Worm (Caenorhabditis elegans) whole organism, young adult: ENCODE results near the gene usp-33.

Experiments
- B0019.2 ChIP-seq: fragments of 200-800 bp; sonication (Bioruptor generic); conservative IDR thresholded peaks from 2 replicates; pipeline ENCODE4 v1.3.6; 2022; ENCODE audit warnings: missing genetic modification reagents, missing genetic modification characterization, missing compliant biosample characterization
- B0035.1 ChIP-seq: sonication (generic microtip); optimal IDR thresholded peaks from 2 replicates; lab custom pipeline; 2016; ENCODE audit warnings: missing genetic modification characterization, mild to moderate bottlenecking, missing compliant biosample characterization, missing genotype, missing genetic modification reagents
- B0261.1 ChIP-seq: sonication (generic microtip); optimal IDR thresholded peaks from 2 replicates; lab custom pipeline; 2016; ENCODE audit warnings: mild to moderate bottlenecking, missing genetic modification characterization, moderate library complexity, missing compliant biosample characterization
- C06A6.2 ChIP-seq: fragments of 200-800 bp; sonication (Bioruptor generic); conservative IDR thresholded peaks from 2 replicates; pipeline ENCODE4 v1.3.6; 2022; ENCODE audit warnings: missing genetic modification characterization, missing compliant biosample characterization
- F10E7.11 ChIP-seq: sonication (generic microtip); optimal IDR thresholded peaks from 2 replicates; lab custom pipeline; 2017; ENCODE audit warnings: mild to moderate bottlenecking, missing genetic modification characterization, moderate library complexity, missing compliant biosample characterization
- F33H1.4 ChIP-seq: fragments of 200-800 bp; sonication (Bioruptor generic); IDR thresholded peaks from 2 replicates; pipeline ENCODE4 v1.3.6; 2022; ENCODE audit warnings: missing genetic modification reagents, missing genetic modification characterization, missing compliant biosample characterization
- F39B2.1 ChIP-seq: fragments of 200-800 bp; sonication (Bioruptor generic); IDR thresholded peaks from 2 replicates; pipeline ENCODE4 v1.3.6; 2022; ENCODE audit warnings: missing genetic modification reagents, missing genetic modification characterization, missing compliant biosample characterization
- F49E8.2 ChIP-seq: sonication (generic microtip); optimal IDR thresholded peaks from 3 replicates; lab custom pipeline; 2017; ENCODE audit warnings: missing genetic modification characterization, mild to moderate bottlenecking, missing compliant biosample characterization, antibody characterized with exemption, moderate library complexity; ENCODE audit not compliant: insufficient read depth
- K12H6.12 ChIP-seq: fragments of 200-800 bp; sonication (Bioruptor generic); optimal IDR thresholded peaks from 2 replicates; lab custom pipeline; 2018; ENCODE audit warnings: mild to moderate bottlenecking, missing genetic modification characterization, missing compliant biosample characterization
- Y53G8AR.9 ChIP-seq: fragments of 200-800 bp; sonication (Bioruptor generic); conservative IDR thresholded peaks from 2 replicates; pipeline ENCODE4 v1.3.6; 2022; ENCODE audit warnings: missing genetic modification reagents, missing genetic modification characterization, missing compliant biosample characterization
- Y56A3A.18 ChIP-seq: fragments of 200-800 bp; sonication (Bioruptor generic); IDR thresholded peaks from 2 replicates; pipeline ENCODE4 v1.3.6; 2022; ENCODE audit warnings: missing genetic modification reagents, missing genetic modification characterization, missing compliant biosample characterization
- akir-1 ChIP-seq: fragments of 200-800 bp; sonication (Bioruptor generic); optimal IDR thresholded peaks from 2 replicates; lab custom pipeline; 2018; ENCODE audit warnings: mild to moderate bottlenecking, missing genetic modification characterization, moderate library complexity, missing compliant biosample characterization
- aptf-2 ChIP-seq: fragments of 200-800 bp; sonication (Bioruptor generic); conservative IDR thresholded peaks from 2 replicates; pipeline ENCODE4 v1.3.6; 2022; ENCODE audit warnings: missing genetic modification reagents, missing genetic modification characterization, missing compliant biosample characterization
- atf-7 ChIP-seq: sonication (generic microtip); optimal IDR thresholded peaks from 2 replicates; lab custom pipeline; 2017; ENCODE audit warnings: mild to moderate bottlenecking, missing genetic modification characterization, missing compliant biosample characterization
- attf-5 ChIP-seq: fragments of 200-800 bp; sonication (Bioruptor generic); optimal IDR thresholded peaks from 2 replicates; lab custom pipeline; 2018; ENCODE audit warnings: mild to moderate bottlenecking, missing genetic modification characterization, missing compliant biosample characterization
- ccch-3 ChIP-seq: fragments of 200-800 bp; sonication (Bioruptor generic); optimal IDR thresholded peaks from 2 replicates; lab custom pipeline; 2018; ENCODE audit warnings: mild to moderate bottlenecking, missing genetic modification characterization, missing compliant biosample characterization
- cebp-1 ChIP-seq, 2 experiments: fragments of 200-800 bp in 1 of 2; sonication (Bioruptor generic) in 1 of 2; sonication (generic microtip) in 1 of 2; IDR thresholded peaks in 1 of 2; optimal IDR thresholded peaks in 1 of 2; 2 replicates each; pipeline versions ENCODE4 v1.3.6 to Lab custom; 2017 to 2022; ENCODE audit warnings: missing compliant biosample characterization in 2 of 2, missing genetic modification characterization in 2 of 2, mild to moderate bottlenecking in 1 of 2, missing genetic modification reagents in 1 of 2, moderate library complexity in 1 of 2
- cebp-2 ChIP-seq: fragments of 200-800 bp; sonication (Bioruptor generic); IDR thresholded peaks from 2 replicates; pipeline ENCODE4 v1.3.6; 2022; ENCODE audit warnings: missing genetic modification characterization, missing compliant biosample characterization
- ceh-27 ChIP-seq: fragments of 200-800 bp; sonication (Bioruptor generic); optimal IDR thresholded peaks from 2 replicates; lab custom pipeline; 2018; ENCODE audit warnings: mild to moderate bottlenecking, missing genetic modification characterization, moderate library complexity, missing compliant biosample characterization
- ceh-91 ChIP-seq: fragments of 200-800 bp; sonication (Bioruptor generic); IDR thresholded peaks from 2 replicates; pipeline ENCODE4 v1.3.6; 2022; ENCODE audit warnings: missing genetic modification reagents, missing genetic modification characterization, missing compliant biosample characterization
- chd-7 ChIP-seq: sonication (generic microtip); optimal IDR thresholded peaks from 2 replicates; lab custom pipeline; 2016; ENCODE audit warnings: mild to moderate bottlenecking, missing genetic modification characterization, moderate library complexity, missing compliant biosample characterization
- dox-1 ChIP-seq: fragments of 200-800 bp; sonication (Bioruptor generic); IDR thresholded peaks from 2 replicates; pipeline ENCODE4 v1.3.6; 2022; ENCODE audit warnings: missing genetic modification reagents, missing genetic modification characterization, missing compliant biosample characterization
- dpl-1 ChIP-seq: fragments of 150-350 bp; optimal IDR thresholded peaks from 2 replicates; lab custom pipeline; 2014; ENCODE audit warnings: missing biosample characterization, missing genetic modification reagents, missing genetic modification characterization
- egrh-3 ChIP-seq: fragments of 200-800 bp; sonication (Bioruptor generic); IDR thresholded peaks from 2 replicates; pipeline ENCODE4 v1.3.6; 2022; ENCODE audit warnings: missing genetic modification reagents, missing genetic modification characterization, missing compliant biosample characterization
- ekl-4 ChIP-seq: fragments of 200-800 bp; sonication (Bioruptor generic); IDR thresholded peaks from 2 replicates; pipeline ENCODE4 v1.3.6; 2022; ENCODE audit warnings: missing genetic modification reagents, missing genetic modification characterization, missing compliant biosample characterization
- gei-17 ChIP-seq: fragments of 200-800 bp; sonication (Bioruptor generic); optimal IDR thresholded peaks from 2 replicates; lab custom pipeline; 2018; ENCODE audit warnings: mild to moderate bottlenecking, missing genetic modification characterization, missing compliant biosample characterization
- hlh-12 ChIP-seq: sonication (generic microtip); optimal IDR thresholded peaks from 2 replicates; lab custom pipeline; 2016; ENCODE audit warnings: missing genetic modification characterization, missing compliant biosample characterization
- hmg-1.2 ChIP-seq: fragments of 200-800 bp; sonication (Bioruptor generic); IDR thresholded peaks from 2 replicates; pipeline ENCODE4 v1.3.6; 2022; ENCODE audit warnings: missing genetic modification reagents, missing genetic modification characterization, missing compliant biosample characterization
- let-526 ChIP-seq: fragments of 200-800 bp; sonication (Bioruptor generic); IDR thresholded peaks from 2 replicates; pipeline ENCODE4 v1.3.6; 2022; ENCODE audit warnings: missing genetic modification reagents, missing genetic modification characterization, missing compliant biosample characterization
- lin-35 ChIP-seq, 3 experiments: fragments of 150-350 bp in 2 of 3; sonication (generic microtip) in 1 of 3; optimal IDR thresholded peaks; 2 replicates each; lab custom pipeline; 2014 to 2018; ENCODE audit warnings: missing biosample characterization in 3 of 3, missing genetic modification characterization in 3 of 3, missing genetic modification reagents in 3 of 3
- lin-40 ChIP-seq: sonication (generic microtip); optimal IDR thresholded peaks from 2 replicates; lab custom pipeline; 2016; ENCODE audit warnings: missing genetic modification characterization, mild to moderate bottlenecking, missing compliant biosample characterization, missing genotype, missing genetic modification reagents
- lsl-1 ChIP-seq: fragments of 200-800 bp; sonication (Bioruptor generic); optimal IDR thresholded peaks from 2 replicates; lab custom pipeline; 2018; ENCODE audit warnings: mild to moderate bottlenecking, missing genetic modification characterization, moderate library complexity, missing compliant biosample characterization
- madf-10 ChIP-seq: sonication (generic microtip); optimal IDR thresholded peaks from 2 replicates; lab custom pipeline; 2016; ENCODE audit warnings: mild to moderate bottlenecking, missing genetic modification characterization, missing compliant biosample characterization
- madf-3 ChIP-seq: fragments of 200-800 bp; sonication (Bioruptor generic); IDR thresholded peaks from 2 replicates; pipeline ENCODE4 v1.3.6; 2022; ENCODE audit warnings: missing genetic modification reagents, missing genetic modification characterization, missing compliant biosample characterization
- mcd-1 ChIP-seq: fragments of 200-800 bp; sonication (Bioruptor generic); IDR thresholded peaks from 2 replicates; pipeline ENCODE4 v1.3.6; 2022; ENCODE audit warnings: missing genetic modification reagents, missing genetic modification characterization, missing compliant biosample characterization
- nfya-1 ChIP-seq: sonication (generic microtip); optimal IDR thresholded peaks from 2 replicates; lab custom pipeline; 2017; ENCODE audit warnings: antibody characterized with exemption, missing compliant biosample characterization, missing genetic modification characterization, borderline replicate concordance; ENCODE audit not compliant: insufficient read depth
- nfya-2 ChIP-seq: fragments of 200-800 bp; sonication (Bioruptor generic); IDR thresholded peaks from 2 replicates; pipeline ENCODE4 v1.3.6; 2022; ENCODE audit warnings: missing genetic modification reagents, missing genetic modification characterization, missing compliant biosample characterization
- nfyb-1 ChIP-seq: fragments of 200-800 bp; sonication (Bioruptor generic); IDR thresholded peaks from 2 replicates; pipeline ENCODE4 v1.3.6; 2022; ENCODE audit warnings: missing genetic modification reagents, missing genetic modification characterization, missing compliant biosample characterization
- pbrm-1 ChIP-seq: fragments of 200-800 bp; sonication (Bioruptor generic); IDR thresholded peaks from 2 replicates; pipeline ENCODE4 v1.3.6; 2022; ENCODE audit warnings: missing genetic modification reagents, missing genetic modification characterization, missing compliant biosample characterization
- pha-4 ChIP-seq: fragments of 150-350 bp; sonication (generic microtip); optimal IDR thresholded peaks from 2 replicates; lab custom pipeline; 2014; ENCODE audit warnings: missing biosample characterization, missing genetic modification reagents, missing genetic modification characterization
- repo-1 ChIP-seq: sonication (generic microtip); optimal IDR thresholded peaks from 2 replicates; lab custom pipeline; 2017; ENCODE audit warnings: mild to moderate bottlenecking, missing genetic modification characterization, missing compliant biosample characterization
- snpc-4 ChIP-seq, 5 experiments: fragments of 150-350 bp in 1 of 5; sonication (generic microtip) in 4 of 5; optimal IDR thresholded peaks; 2 replicates each; lab custom pipeline; 2014 to 2018; ENCODE audit warnings: missing genetic modification characterization in 5 of 5, missing biosample characterization in 3 of 5, antibody characterized with exemption in 2 of 5, mild to moderate bottlenecking in 2 of 5, missing compliant biosample characterization in 2 of 5, missing genotype in 2 of 5, moderate library complexity in 2 of 5, missing genetic modification reagents in 1 of 5
- unc-130 ChIP-seq: sonication (generic microtip); optimal IDR thresholded peaks from 2 replicates; lab custom pipeline; 2016; ENCODE audit warnings: missing genetic modification reagents, missing genetic modification characterization, missing compliant biosample characterization
- xnd-1 ChIP-seq: sonication (generic microtip); optimal IDR thresholded peaks from 2 replicates; lab custom pipeline; 2016; ENCODE audit warnings: missing genotype, missing genetic modification reagents, missing genetic modification characterization, missing compliant biosample characterization

Gene usp-33

ce11 chrX:15604236-15604635 is 13.1 kb downstream of the usp-33 start (continued):
- TF ChIP-seq aptf-2 (GFP tag; lab: Robert Waterston, UW) (no peak), xnd-1 (tag; lab: Kevin White, UChicago) (no peak), B0261.1 (tag; lab: Kevin White, UChicago) (no peak), repo-1 (tag; lab: Kevin White, UChicago) (no peak), K12H6.12 (tag; lab: Kevin White, UChicago) (no peak), lin-35 (GFP tag; optimal IDR thresholded peaks at IDR 0.05; lab: Kevin White, UChicago) (no peak), madf-10 (tag; lab: Kevin White, UChicago) (no peak), Y56A3A.18 (GFP tag; lab: Robert Waterston, UW) (no peak), lsl-1 (GFP tag; lab: Kevin White, UChicago) (no peak), Y53G8AR.9 (0 out of 2 replicates have a peak, but pooled peaks have one; percentile 25), ekl-4 (GFP tag; lab: Robert Waterston, UW) (0 out of 2 replicates have a peak, but pooled peaks have one; percentile 44), hmg-1.2 (GFP tag; lab: Robert Waterston, UW) (0 out of 2 replicates have a peak, but pooled peaks have one; percentile 8), cebp-2 (GFP tag; lab: Robert Waterston, UW) (no peak), C06A6.2 (GFP tag; lab: Robert Waterston, UW) (no peak), cebp-1 (GFP tag; IDR thresholded peaks at IDR 0.05; lab: Robert Waterston, UW) (no peak), cebp-1 (tag; optimal IDR thresholded peaks at IDR 0.05; lab: Kevin White, UChicago) (peak; percentile 15), egrh-3 (GFP tag; lab: Robert Waterston, UW) (no peak), unc-130 (no peak), F49E8.2 (tag; lab: Kevin White, UChicago) (no peak), nfya-2 (GFP tag; lab: Robert Waterston, UW) (no peak), akir-1 (no peak), attf-5 (GFP tag; lab: Kevin White, UChicago) (no peak), pbrm-1 (GFP tag; lab: Robert Waterston, UW) (no peak), B0035.1 (no peak), pha-4 (tag; lab: Kevin White, UChicago) (no peak), F10E7.11 (tag; lab: Kevin White, UChicago) (no peak), chd-7 (tag; lab: Kevin White, UChicago) (no peak), F33H1.4 (GFP tag; lab: Robert Waterston, UW) (no peak), snpc-4 (GFP tag; optimal IDR thresholded peaks at IDR 0.05; lab: Kevin White, UChicago) (no peak), snpc-4 (tag; optimal IDR thresholded peaks at IDR 0.05; lab: Kevin White, UChicago) (no peak), B0019.2 (GFP tag; lab: Robert Waterston, UW) (no peak), ceh-91 (GFP tag; lab: Robert Waterston, UW) (no peak), nfya-1 (no peak), hlh-12 (tag; lab: Kevin White, UChicago) (no peak), F39B2.1 (GFP tag; lab: Robert Waterston, UW) (0 out of 2 replicates have a peak, but pooled peaks have one; percentile 23), lin-40 (tag; lab: Kevin White, UChicago) (no peak), ceh-27 (GFP tag; lab: Kevin White, UChicago) (no peak)

- TF ChIP-seq let-526 (GFP tag; lab: Robert Waterston, UW), result peak; percentile 49; the same call in 1 of the 2 replicates
- peak; percentile 79 for TF ChIP-seq K12H6.12 (tag; lab: Kevin White, UChicago)
- TF ChIP-seq gei-17 (GFP tag; lab: Kevin White, UChicago), result no peak
- TF ChIP-seq C06A6.2 (GFP tag; lab: Robert Waterston, UW), result peak; percentile 41; the same call in 1 of the 2 replicates
- peak; percentile 16 for TF ChIP-seq lin-40 (tag; lab: Kevin White, UChicago)
- peak; percentile 26 for TF ChIP-seq atf-7 (tag; lab: Kevin White, UChicago)
- no peak for TF ChIP-seq dpl-1 (GFP tag; lab: Kevin White, UChicago)
- no peak for TF ChIP-seq ceh-91 (GFP tag; lab: Robert Waterston, UW)
- TF ChIP-seq ccch-3, result no peak
- TF ChIP-seq nfyb-1 (GFP tag; lab: Robert Waterston, UW), result peak; percentile 80
- peak; percentile 33; the same call in 1 of the 2 replicates for TF ChIP-seq pbrm-1 (GFP tag; lab: Robert Waterston, UW)
- peak; percentile 20; the same call in 1 of the 2 replicates for TF ChIP-seq dox-1
- TF ChIP-seq madf-3 (GFP tag; lab: Robert Waterston, UW), result peak; percentile 75; the same call in 1 of the 2 replicates
- peak; percentile 45 for TF ChIP-seq chd-7 (tag; lab: Kevin White, UChicago)
- TF ChIP-seq mcd-1 (GFP tag; lab: Robert Waterston, UW), result peak; percentile 53; the same call in 1 of the 2 replicates
- peak; percentile 74 for TF ChIP-seq ceh-27 (GFP tag; lab: Kevin White, UChicago)
- peak; percentile 60 for TF ChIP-seq attf-5 (GFP tag; lab: Kevin White, UChicago)
Measured at ce11 chrX:15606585-15607276, 15.6 kb downstream of the usp-33 start, which contains the start of gene rab-14. rab-14 (minus strand) TSS chrX:15606635.
